Worm (Caenorhabditis elegans): ENCODE results near the gene C02B8.7.
"Not testable (repeated sequence)": the region's sequence is repeated elsewhere in the genome, so short reads cannot be mapped to it uniquely, and the experiment has no call there.

- not testable (repeated sequence) for TF ChIP-seq med-1 (GFP tag; optimal IDR thresholded peaks at IDR 0.05; ENCODE audit: insufficient read depth)
- TF ChIP-seq T22C8.4 (GFP tag; IDR thresholded peaks at IDR 0.05) (0 out of 2 replicates have a peak, but pooled peaks have one; percentile 10), klf-2 (GFP tag; conservative IDR thresholded peaks at IDR 0.05) (peak; percentile 67; the same call in 1 of the 2 replicates)
Measured at ce11 chrX:8181590-8182311, 44.1 kb upstream of the C02B8.7 start, which contains the start of gene C17H11.4.
